Fruit fly (Drosophila melanogaster): ENCODE measurements around the gene Mnat9.

Mnat9 gene

DNA sequence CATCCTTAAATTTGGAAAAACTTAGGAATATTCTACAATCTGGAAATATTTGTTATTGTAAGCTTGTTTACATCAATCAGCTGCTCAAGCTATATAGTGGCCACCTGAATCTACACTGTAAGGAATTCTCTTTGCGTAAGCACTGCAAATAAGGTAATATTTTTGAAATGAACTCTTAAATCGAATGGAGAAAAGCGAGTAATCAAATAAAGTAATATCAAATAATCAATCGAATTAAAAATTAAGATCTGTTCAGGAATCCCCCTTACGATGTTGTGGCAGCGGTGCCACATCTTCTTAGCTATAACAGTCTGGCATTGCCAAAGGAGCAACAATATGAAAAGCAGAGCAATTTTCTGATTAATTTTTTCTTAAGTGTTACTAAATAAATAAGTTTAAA is at the start of gene Mnat9, which contains the start of gene CG1792:
Gene Mnat9, minus strand, starts transcription at position 160 of the 400 bp plus-strand sequence.
Gene CG1792, plus strand, starts transcription at position 303 of the 400 bp plus-strand sequence.
- no peak; the same call in 1 of the 2 replicates for TF ChIP-seq amos (GFP tag; IDR thresholded peaks at IDR 0.05; ENCODE audit: partially characterized antibody)
- TF ChIP-seq TFAM (GFP tag; optimal IDR thresholded peaks at IDR 0.05): peak; percentile 92
- TF ChIP-seq unc-4 (GFP tag; IDR thresholded peaks at IDR 0.05; ENCODE audit: partially characterized antibody): 0 out of 2 replicates have a peak, but pooled peaks have one; percentile 30
- peak; percentile 98 for TF ChIP-seq Dek (tag; optimal IDR thresholded peaks at IDR 0.05)
- peak; percentile 99 for TF ChIP-seq Ada2b (GFP tag; IDR thresholded peaks at IDR 0.05)
- peak; percentile 98 for TF ChIP-seq danr (GFP tag; IDR thresholded peaks at IDR 0.05)
- peak; percentile 99 for TF ChIP-seq Hsf (GFP tag; optimal IDR thresholded peaks at IDR 0.05)
- TF ChIP-seq hb (GFP tag; IDR thresholded peaks at IDR 0.05; ENCODE audit: partially characterized antibody): no peak
- peak; percentile 99 for TF ChIP-seq fd96Cb (tag; optimal IDR thresholded peaks at IDR 0.05)
- peak; percentile 95 for TF ChIP-seq dmrt11E (tag; optimal IDR thresholded peaks at IDR 0.05)
- peak; percentile 99 for TF ChIP-seq CG12942 (GFP tag; optimal IDR thresholded peaks at IDR 0.05)
- peak; percentile 97 for TF ChIP-seq MTF-1 (GFP tag; optimal IDR thresholded peaks at IDR 0.05; ENCODE audit: borderline replicate concordance)
- peak in 1 of 3 experiments; percentile 77 for TF ChIP-seq Stat92E (GFP tag; optimal IDR thresholded peaks at IDR 0.05)
- TF ChIP-seq CG8924 (tag; optimal IDR thresholded peaks at IDR 0.05): peak; percentile 98
- peak; percentile 78 for TF ChIP-seq Sry-δ (GFP tag; optimal IDR thresholded peaks at IDR 0.05)
- peak; percentile 96 for TF ChIP-seq gcm2 (GFP tag; optimal IDR thresholded peaks at IDR 0.05)
- peak; percentile 86 for TF ChIP-seq CG14965 (GFP tag; optimal IDR thresholded peaks at IDR 0.05; ENCODE audit: borderline replicate concordance)
- TF ChIP-seq CG11560 (tag; IDR thresholded peaks at IDR 0.05): peak; percentile 92
- peak; percentile 100 for TF ChIP-seq CG32532 (GFP tag; IDR thresholded peaks at IDR 0.05)
- peak; percentile 96 for TF ChIP-seq Fer2 (tag; optimal IDR thresholded peaks at IDR 0.05)
- TF ChIP-seq CG10321 (GFP tag; IDR thresholded peaks at IDR 0.05): peak; percentile 89
- TF ChIP-seq CG7271 (tag; optimal IDR thresholded peaks at IDR 0.05): peak; percentile 93
- peak; percentile 97 for TF ChIP-seq luna (GFP tag; optimal IDR thresholded peaks at IDR 0.05)
- no peak for TF ChIP-seq hkb (optimal IDR thresholded peaks at IDR 0.05)
- peak; percentile 99 for TF ChIP-seq hkb (GFP tag; IDR thresholded peaks at IDR 0.05)
- peak; percentile 99 for TF ChIP-seq gce (GFP tag; IDR thresholded peaks at IDR 0.05)
- TF ChIP-seq kay (GFP tag; optimal IDR thresholded peaks at IDR 0.05): peak; percentile 97
- peak; percentile 97 for TF ChIP-seq ash1 (GFP tag; optimal IDR thresholded peaks at IDR 0.05)
- TF ChIP-seq Hey (tag; optimal IDR thresholded peaks at IDR 0.05): peak; percentile 82
- peak; percentile 92 for TF ChIP-seq corto (GFP tag; optimal IDR thresholded peaks at IDR 0.05)
- TF ChIP-seq CG32767 (GFP tag; IDR thresholded peaks at IDR 0.05): peak; percentile 98
- no peak for TF ChIP-seq sqz (GFP tag; optimal IDR thresholded peaks at IDR 0.05)
- TF ChIP-seq CG12299 (tag; optimal IDR thresholded peaks at IDR 0.05): peak; percentile 95
- TF ChIP-seq CG13287 (GFP tag; IDR thresholded peaks at IDR 0.05; ENCODE audit: partially characterized antibody): peak; percentile 55
- TF ChIP-seq ro (GFP tag; IDR thresholded peaks at IDR 0.05): peak; percentile 98
- peak; percentile 97 for TF ChIP-seq klu (GFP tag; IDR thresholded peaks at IDR 0.05)
- peak; percentile 98 for TF ChIP-seq HmgD (GFP tag; optimal IDR thresholded peaks at IDR 0.05)
- peak; percentile 100 for TF ChIP-seq MBD-R2 (GFP tag; IDR thresholded peaks at IDR 0.05)
- peak; percentile 98 for TF ChIP-seq wor (GFP tag; IDR thresholded peaks at IDR 0.05)
- peak; percentile 54 for TF ChIP-seq Dref (GFP tag; IDR thresholded peaks at IDR 0.05)
- peak; percentile 84 for TF ChIP-seq CG3995 (GFP tag; optimal IDR thresholded peaks at IDR 0.05)
- TF ChIP-seq ftz-f1 (GFP tag; optimal IDR thresholded peaks at IDR 0.05): peak; percentile 80
- TF ChIP-seq CG12769 (tag; optimal IDR thresholded peaks at IDR 0.05): peak; percentile 100
- TF ChIP-seq CG6813 (GFP tag; optimal IDR thresholded peaks at IDR 0.05): peak; percentile 96
- TF ChIP-seq wek (GFP tag; optimal IDR thresholded peaks at IDR 0.05): peak; percentile 100
- TF ChIP-seq sima (GFP tag; optimal IDR thresholded peaks at IDR 0.05): peak; percentile 94
- peak; percentile 99 for TF ChIP-seq Dip3 (GFP tag; optimal IDR thresholded peaks at IDR 0.05)
- peak; percentile 95 for TF ChIP-seq CG7357 (GFP tag; IDR thresholded peaks at IDR 0.05)
- peak; percentile 99 for TF ChIP-seq Awh (GFP tag; IDR thresholded peaks at IDR 0.05)
- peak; percentile 8 for TF ChIP-seq cg (GFP tag; optimal IDR thresholded peaks at IDR 0.05)
- TF ChIP-seq CG14441 (GFP tag; IDR thresholded peaks at IDR 0.05): peak; percentile 100

Measured in whole organism, embryonic.